Worm (Caenorhabditis elegans) whole organism, late embryonic: ENCODE measurements around the gene C07B5.3.

Source experiments
- C38D4.7 ChIP-seq: fragments of 200-800 bp; sonication (Bioruptor generic); optimal IDR thresholded peaks from 2 replicates; lab custom pipeline; 2018; ENCODE audit warnings: mild to moderate bottlenecking, missing genetic modification characterization, moderate library complexity, missing compliant biosample characterization
- K09A11.1 ChIP-seq: sonication (generic microtip); optimal IDR thresholded peaks from 2 replicates; lab custom pipeline; 2017; ENCODE audit warnings: antibody characterized with exemption, mild to moderate bottlenecking, missing genetic modification characterization, missing compliant biosample characterization; ENCODE audit not compliant: insufficient read depth
- T23F11.4 ChIP-seq: fragments of 200-800 bp; sonication (Bioruptor generic); optimal IDR thresholded peaks from 2 replicates; lab custom pipeline; 2018; ENCODE audit warnings: mild to moderate bottlenecking, missing genetic modification characterization, missing compliant biosample characterization
- Y22D7AL.16 ChIP-seq: sonication (generic microtip); optimal IDR thresholded peaks from 2 replicates; lab custom pipeline; 2016; ENCODE audit warnings: missing genetic modification characterization, missing compliant biosample characterization
- ama-1 ChIP-seq: fragments of 150-350 bp; optimal IDR thresholded peaks from 2 replicates; lab custom pipeline; 2014
- ceh-14 ChIP-seq: sonication (generic microtip); optimal IDR thresholded peaks from 2 replicates; lab custom pipeline; 2016; ENCODE audit warnings: missing genotype, missing genetic modification characterization, missing compliant biosample characterization
- ceh-2 ChIP-seq: sonication (generic microtip); optimal IDR thresholded peaks from 2 replicates; lab custom pipeline; 2016; ENCODE audit warnings: missing genotype, missing genetic modification characterization, missing compliant biosample characterization
- ceh-24 ChIP-seq: sonication (generic microtip); optimal IDR thresholded peaks from 2 replicates; lab custom pipeline; 2016; ENCODE audit warnings: mild to moderate bottlenecking, missing genetic modification characterization, missing compliant biosample characterization
- ceh-45 ChIP-seq: fragments of 200-800 bp; sonication (Bioruptor generic); IDR thresholded peaks from 2 replicates; pipeline ENCODE4 v1.3.6; 2022; ENCODE audit warnings: missing genetic modification reagents, missing genetic modification characterization, missing compliant biosample characterization
- ceh-6 ChIP-seq: fragments of 200-800 bp; sonication (Bioruptor generic); optimal IDR thresholded peaks from 2 replicates; lab custom pipeline; 2018; ENCODE audit warnings: mild to moderate bottlenecking, missing genetic modification characterization, missing compliant biosample characterization
- elt-2 ChIP-seq: sonication (generic microtip); optimal IDR thresholded peaks from 2 replicates; lab custom pipeline; 2016; ENCODE audit warnings: missing genetic modification reagents, missing genetic modification characterization, missing compliant biosample characterization
- elt-4 ChIP-seq: sonication (generic microtip); optimal IDR thresholded peaks from 2 replicates; lab custom pipeline; 2016; ENCODE audit warnings: missing genetic modification characterization, missing compliant biosample characterization
- ets-4 ChIP-seq: sonication (generic microtip); optimal IDR thresholded peaks from 2 replicates; lab custom pipeline; 2016; ENCODE audit warnings: missing genetic modification characterization, missing compliant biosample characterization
- fax-1 ChIP-seq: sonication (generic microtip); optimal IDR thresholded peaks from 2 replicates; lab custom pipeline; 2016; ENCODE audit warnings: missing genotype, missing genetic modification characterization, missing compliant biosample characterization
- fkh-6 ChIP-seq: sonication (generic microtip); optimal IDR thresholded peaks from 2 replicates; lab custom pipeline; 2016; ENCODE audit warnings: missing genetic modification characterization, missing compliant biosample characterization
- hlh-13 ChIP-seq: fragments of 200-800 bp; sonication (Bioruptor generic); optimal IDR thresholded peaks from 2 replicates; lab custom pipeline; 2018; ENCODE audit warnings: mild to moderate bottlenecking, missing genetic modification characterization, missing compliant biosample characterization
- hlh-15 ChIP-seq: sonication (generic microtip); optimal IDR thresholded peaks from 2 replicates; lab custom pipeline; 2016; ENCODE audit warnings: missing genetic modification characterization, missing compliant biosample characterization
- hlh-8 ChIP-seq: sonication (generic microtip); optimal IDR thresholded peaks from 2 replicates; lab custom pipeline; 2016; ENCODE audit warnings: missing genotype, missing genetic modification characterization, missing compliant biosample characterization
- lim-6 ChIP-seq: sonication (generic microtip); optimal IDR thresholded peaks from 2 replicates; lab custom pipeline; 2016; ENCODE audit warnings: missing genetic modification characterization, missing compliant biosample characterization
- madf-2 ChIP-seq: sonication (generic microtip); optimal IDR thresholded peaks from 2 replicates; lab custom pipeline; 2017; ENCODE audit warnings: missing genetic modification characterization, missing compliant biosample characterization
- mec-3 ChIP-seq: sonication (generic microtip); optimal IDR thresholded peaks from 2 replicates; lab custom pipeline; 2016; ENCODE audit warnings: borderline replicate concordance, missing genetic modification characterization, missing compliant biosample characterization
- nfya-1 ChIP-seq: sonication (generic microtip); optimal IDR thresholded peaks from 2 replicates; lab custom pipeline; 2017; ENCODE audit warnings: missing genetic modification characterization, mild to moderate bottlenecking, missing compliant biosample characterization, antibody characterized with exemption, moderate library complexity
- nhr-232 ChIP-seq: sonication (generic microtip); optimal IDR thresholded peaks from 2 replicates; lab custom pipeline; 2016; ENCODE audit warnings: missing genetic modification characterization, missing compliant biosample characterization
- odd-2 ChIP-seq: sonication (generic microtip); optimal IDR thresholded peaks from 2 replicates; lab custom pipeline; 2017; ENCODE audit warnings: antibody characterized with exemption, mild to moderate bottlenecking, missing genetic modification characterization, missing compliant biosample characterization
- pat-9 ChIP-seq: fragments of 200-800 bp; sonication (Bioruptor generic); optimal IDR thresholded peaks from 2 replicates; lab custom pipeline; 2018; ENCODE audit warnings: mild to moderate bottlenecking, missing genetic modification characterization, moderate library complexity, missing compliant biosample characterization
- pha-2 ChIP-seq: sonication (generic microtip); optimal IDR thresholded peaks from 2 replicates; lab custom pipeline; 2017; ENCODE audit warnings: mild to moderate bottlenecking, missing genetic modification characterization, missing compliant biosample characterization
- pha-4 ChIP-seq: fragments of 150-350 bp; optimal IDR thresholded peaks from 2 replicates; lab custom pipeline; 2018; ENCODE audit warnings: missing biosample characterization, missing genetic modification reagents, missing genetic modification characterization
- ref-2 ChIP-seq: sonication (generic microtip); optimal IDR thresholded peaks from 2 replicates; lab custom pipeline; 2016; ENCODE audit warnings: missing genetic modification characterization, missing compliant biosample characterization
- rnt-1 ChIP-seq: sonication (generic microtip); optimal IDR thresholded peaks from 2 replicates; lab custom pipeline; 2016; ENCODE audit warnings: missing genetic modification characterization, missing compliant biosample characterization
- sdc-2 ChIP-seq: sonication (generic microtip); optimal IDR thresholded peaks from 2 replicates; lab custom pipeline; 2016; ENCODE audit warnings: missing genotype, missing genetic modification characterization, missing compliant biosample characterization
- sox-2 ChIP-seq: fragments of 200-800 bp; sonication (Bioruptor generic); IDR thresholded peaks from 2 replicates; pipeline ENCODE4 v1.3.6; 2022; ENCODE audit warnings: missing genetic modification reagents, missing genetic modification characterization, missing compliant biosample characterization
- syd-9 ChIP-seq: sonication (generic microtip); optimal IDR thresholded peaks from 2 replicates; lab custom pipeline; 2016; ENCODE audit warnings: mild to moderate bottlenecking, missing genetic modification characterization, moderate library complexity, missing compliant biosample characterization
- tbx-2 ChIP-seq: sonication (generic microtip); optimal IDR thresholded peaks from 2 replicates; lab custom pipeline; 2016; ENCODE audit warnings: missing genetic modification characterization, missing compliant biosample characterization
- tbx-7 ChIP-seq: sonication (generic microtip); optimal IDR thresholded peaks from 2 replicates; lab custom pipeline; 2016; ENCODE audit warnings: missing genotype, missing genetic modification characterization, missing compliant biosample characterization
- ttx-3 ChIP-seq: sonication (generic microtip); optimal IDR thresholded peaks from 2 replicates; lab custom pipeline; 2016; ENCODE audit warnings: missing genetic modification reagents, missing genetic modification characterization, missing compliant biosample characterization
- unc-3 ChIP-seq, 2 experiments: fragments of 200-800 bp in 1 of 2; sonication (Bioruptor generic) in 1 of 2; sonication (generic microtip) in 1 of 2; conservative IDR thresholded peaks in 1 of 2; optimal IDR thresholded peaks in 1 of 2; 2 replicates each; pipeline versions ENCODE4 v1.3.6 to Lab custom; 2016 to 2022; ENCODE audit warnings: missing compliant biosample characterization in 2 of 2, missing genetic modification characterization in 2 of 2, missing genetic modification reagents in 1 of 2
- unc-42 ChIP-seq: sonication (generic microtip); optimal IDR thresholded peaks from 2 replicates; lab custom pipeline; 2016; ENCODE audit warnings: missing genotype, missing genetic modification characterization, missing compliant biosample characterization

Gene C07B5.3

DNA sequence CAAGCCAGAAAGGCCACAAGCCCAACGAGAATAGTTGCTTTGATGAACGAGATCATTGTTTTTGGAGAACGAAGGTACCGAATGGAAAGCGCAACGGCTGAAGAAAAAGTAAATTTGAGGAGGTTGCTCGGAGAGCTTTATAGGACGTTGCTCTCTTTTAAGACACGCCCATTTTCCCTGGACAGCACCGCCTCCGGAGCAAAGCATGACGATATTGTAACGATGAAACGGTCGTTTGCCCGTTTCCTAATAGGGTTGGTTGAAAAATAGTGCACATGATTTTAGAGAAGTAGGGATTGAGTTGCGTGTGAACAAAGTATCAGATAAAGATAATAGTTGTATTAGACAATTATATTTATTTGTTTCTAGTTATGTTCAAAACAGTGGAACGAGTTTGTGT, at the start of gene C07B5.3:
C07B5.3 (minus strand) TSS at position 101 of the 400 bp plus-strand sequence.
- no peak for TF ChIP-seq pat-9
- no peak for TF ChIP-seq lim-6 (tag; lab: Kevin White, UChicago)
- no peak for TF ChIP-seq madf-2 (tag; lab: Kevin White, UChicago)
- TF ChIP-seq pha-4 (tag; lab: Kevin White, UChicago), result no peak
- no peak for TF ChIP-seq ets-4
- TF ChIP-seq ttx-3, result no peak
- TF ChIP-seq, all 69 proteins: peak for 0

ce11 chrX:9568574-9568973, 45.6 kb upstream of the C07B5.3 start:
- TF ChIP-seq elt-2, result peak; percentile 20
- no peak for TF ChIP-seq fax-1

DNA sequence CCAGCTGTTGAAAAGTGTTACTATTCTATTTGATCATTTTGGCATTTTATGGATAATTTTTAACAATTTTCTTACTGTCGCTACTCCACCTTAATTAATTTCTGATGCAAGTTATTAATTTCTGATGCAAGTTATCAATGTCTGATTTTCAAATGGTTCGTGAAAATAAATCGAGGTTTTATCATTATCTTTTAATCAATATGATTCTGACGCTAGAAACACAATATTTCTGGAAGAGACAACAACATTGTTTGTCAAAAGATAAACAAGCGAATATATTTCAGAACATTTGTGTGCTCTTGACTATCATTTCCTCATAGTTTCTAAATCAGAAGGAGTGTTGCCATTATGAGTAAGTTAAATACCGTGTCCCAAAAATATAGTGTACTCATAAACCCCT, 43.4 kb upstream of the C07B5.3 start, which contains the start of gene F49E2.2:
F49E2.2 (plus strand) TSS at position 301 of the 400 bp plus-strand sequence.
- TF ChIP-seq pat-9, result no peak
- TF ChIP-seq unc-42 (tag; lab: Kevin White, UChicago), result no peak
- TF ChIP-seq tbx-2 (tag; lab: Kevin White, UChicago), result no peak
- no peak for TF ChIP-seq T23F11.4 (GFP tag; lab: Kevin White, UChicago)
- no peak for TF ChIP-seq fkh-6 (tag; lab: Kevin White, UChicago)
- TF ChIP-seq ref-2 (tag; lab: Kevin White, UChicago), result no peak
- no peak for TF ChIP-seq elt-2

- TF ChIP-seq mec-3 (no peak), sox-2 (no peak), elt-4 (tag; lab: Kevin White, UChicago) (no peak), ceh-45 (GFP tag; lab: Robert Waterston, UW) (no peak), madf-2 (tag; lab: Kevin White, UChicago) (no peak), nfya-1 (no peak), hlh-15 (no peak), rnt-1 (no peak), pha-2 (tag; lab: Kevin White, UChicago) (no peak), ceh-24 (no peak), Y22D7AL.16 (no peak), tbx-2 (tag; lab: Kevin White, UChicago) (no peak), unc-3 (GFP tag; conservative IDR thresholded peaks at IDR 0.05; lab: Robert Waterston, UW) (no peak), unc-3 (tag; optimal IDR thresholded peaks at IDR 0.05; lab: Kevin White, UChicago) (no peak), ceh-6 (GFP tag; lab: Kevin White, UChicago) (no peak), ttx-3 (no peak)
These were observed 42.9 kb upstream of the C07B5.3 start, which contains the start of gene moc-5 for ce11 chrX:9565881-9566280. TSS of gene moc-5 (minus strand) at chrX:9565981.

- TF ChIP-seq ref-2 (tag; lab: Kevin White, UChicago) (no peak), ama-1 (no peak), elt-4 (tag; lab: Kevin White, UChicago) (no peak), K09A11.1 (tag; lab: Kevin White, UChicago) (no peak), elt-2 (peak; percentile 35), sdc-2 (tag; lab: Kevin White, UChicago) (no peak), fkh-6 (tag; lab: Kevin White, UChicago) (no peak), hlh-8 (tag; lab: Kevin White, UChicago) (no peak)
- TF ChIP-seq, all 69 proteins: peak for 1
These were observed 37.9 kb upstream of the C07B5.3 start for ce11 chrX:9560931-9561330.

ce11 chrX:9556038-9556437, 33.0 kb upstream of the C07B5.3 start:
- TF ChIP-seq ttx-3, result no peak

- TF ChIP-seq nhr-232 (tag; lab: Kevin White, UChicago), result no peak
- TF ChIP-seq ceh-2 (tag; lab: Kevin White, UChicago), result no peak
- no peak for TF ChIP-seq tbx-7 (tag; lab: Kevin White, UChicago)
- no peak for TF ChIP-seq mec-3
- TF ChIP-seq hlh-13 (GFP tag; lab: Kevin White, UChicago), result no peak
- TF ChIP-seq rnt-1, result no peak
- TF ChIP-seq odd-2 (tag; lab: Kevin White, UChicago), result no peak
- no peak for TF ChIP-seq K09A11.1 (tag; lab: Kevin White, UChicago)
- no peak for TF ChIP-seq elt-2
- TF ChIP-seq C38D4.7 (GFP tag; lab: Kevin White, UChicago), result no peak
- TF ChIP-seq syd-9, result no peak
- TF ChIP-seq madf-2 (tag; lab: Kevin White, UChicago), result no peak
- TF ChIP-seq ceh-14 (tag; lab: Kevin White, UChicago), result no peak
These were observed 32.2 kb upstream of the C07B5.3 start for ce11 chrX:9555238-9555637.
